Worm (Caenorhabditis elegans) whole organism, L1 larva: ENCODE data around the gene cup-16.

Source experiments
- C16A3.4 ChIP-seq: fragments of 150-350 bp; optimal IDR thresholded peaks from 2 replicates; lab custom pipeline; 2014; ENCODE audit warnings: missing biosample characterization, missing genetic modification characterization
- aha-1 ChIP-seq: fragments of 150-350 bp; optimal IDR thresholded peaks from 2 replicates; lab custom pipeline; 2014; ENCODE audit warnings: missing biosample characterization, missing genetic modification characterization
- aly-2 ChIP-seq: fragments of 150-350 bp; optimal IDR thresholded peaks from 2 replicates; lab custom pipeline; 2014; ENCODE audit warnings: missing biosample characterization, missing genetic modification characterization
- ama-1 ChIP-seq: fragments of 150-350 bp; optimal IDR thresholded peaks from 2 replicates; lab custom pipeline; 2014
- blmp-1 ChIP-seq: fragments of 150-350 bp; optimal IDR thresholded peaks from 2 replicates; lab custom pipeline; 2014; ENCODE audit warnings: missing biosample characterization, missing genetic modification characterization
- ceh-63 ChIP-seq: fragments of 200-800 bp; sonication (Bioruptor generic); optimal IDR thresholded peaks from 2 replicates; lab custom pipeline; 2018; ENCODE audit warnings: mild to moderate bottlenecking, missing genetic modification characterization, missing compliant biosample characterization
- ceh-82 ChIP-seq, 3 experiments: fragments of 150-350 bp in 1 of 3; sonication (generic microtip) in 2 of 3; optimal IDR thresholded peaks; 2 replicates each; lab custom pipeline; 2014 to 2017; ENCODE audit warnings: missing biosample characterization in 3 of 3, missing genetic modification characterization in 3 of 3
- ceh-90 ChIP-seq: sonication (generic microtip); optimal IDR thresholded peaks from 2 replicates; lab custom pipeline; 2016; ENCODE audit warnings: missing genetic modification characterization, missing compliant biosample characterization
- ces-1 ChIP-seq: fragments of 150-350 bp; optimal IDR thresholded peaks from 2 replicates; lab custom pipeline; 2014; ENCODE audit warnings: missing biosample characterization, missing genetic modification reagents, missing genetic modification characterization
- dpl-1 ChIP-seq, 3 experiments: fragments of 150-350 bp in 2 of 3; sonication (generic microtip) in 1 of 3; optimal IDR thresholded peaks; 2 replicates each; lab custom pipeline; 2014 to 2017; ENCODE audit warnings: missing biosample characterization in 3 of 3, missing genetic modification characterization in 3 of 3, missing genetic modification reagents in 3 of 3
- efl-1 ChIP-seq, 4 experiments: fragments of 150-350 bp; optimal IDR thresholded peaks in 3 of 4; peaks in 1 of 4; 1 replicate in 1 of 4; 2 replicates in 3 of 4; lab custom pipeline; 2014; ENCODE audit warnings: missing biosample characterization in 2 of 4, missing genetic modification characterization in 2 of 4, missing genetic modification reagents in 2 of 4
- elt-2 ChIP-seq: sonication (generic microtip); optimal IDR thresholded peaks from 2 replicates; lab custom pipeline; 2016; ENCODE audit warnings: missing genetic modification characterization, mild to moderate bottlenecking, inconsistent platforms, missing compliant biosample characterization, missing genetic modification reagents
- elt-3 ChIP-seq, 6 experiments: fragments of 150-350 bp in 1 of 6; sonication (generic microtip); optimal IDR thresholded peaks; 2 replicates each; lab custom pipeline; 2017 to 2018; ENCODE audit warnings: missing biosample characterization in 6 of 6, missing genetic modification characterization in 6 of 6, inconsistent platforms in 1 of 6
- grh-1 ChIP-seq: fragments of 200-800 bp; sonication (Bioruptor generic); IDR thresholded peaks from 2 replicates; pipeline ENCODE4 v1.3.6; 2022; ENCODE audit warnings: missing genetic modification reagents, missing genetic modification characterization, missing compliant biosample characterization
- hlh-17 ChIP-seq: fragments of 200-800 bp; sonication (Bioruptor generic); optimal IDR thresholded peaks from 2 replicates; lab custom pipeline; 2018; ENCODE audit warnings: missing genetic modification characterization, mild to moderate bottlenecking, missing compliant biosample characterization, moderate library complexity, borderline replicate concordance
- hlh-4 ChIP-seq: sonication (generic microtip); optimal IDR thresholded peaks from 2 replicates; lab custom pipeline; 2016; ENCODE audit warnings: mild to moderate bottlenecking, missing genetic modification characterization, missing compliant biosample characterization
- lin-13 ChIP-seq: fragments of 150-350 bp; optimal IDR thresholded peaks from 2 replicates; lab custom pipeline; 2014; ENCODE audit warnings: missing biosample characterization, missing genetic modification reagents, missing genetic modification characterization
- lin-14 ChIP-seq: fragments of 200-800 bp; sonication (Bioruptor generic); optimal IDR thresholded peaks from 2 replicates; lab custom pipeline; 2018; ENCODE audit warnings: mild to moderate bottlenecking, missing genetic modification characterization, moderate library complexity, missing compliant biosample characterization
- lin-15B ChIP-seq: fragments of 150-350 bp; sonication (generic microtip); optimal IDR thresholded peaks from 3 replicates; lab custom pipeline; 2014; ENCODE audit warnings: missing biosample characterization, missing genetic modification characterization
- lsy-2 ChIP-seq, 2 experiments: fragments of 150-350 bp; optimal IDR thresholded peaks; 2 replicates each; lab custom pipeline; 2014; ENCODE audit warnings: missing biosample characterization in 2 of 2, missing genetic modification characterization in 2 of 2
- mab-9 ChIP-seq: fragments of 200-800 bp; sonication (Bioruptor generic); IDR thresholded peaks from 2 replicates; pipeline ENCODE4 v1.3.6; 2022; ENCODE audit warnings: missing genetic modification reagents, missing genetic modification characterization, missing compliant biosample characterization
- mef-2 ChIP-seq: fragments of 150-350 bp; optimal IDR thresholded peaks from 2 replicates; lab custom pipeline; 2014; ENCODE audit warnings: missing biosample characterization, missing genetic modification characterization
- mep-1 ChIP-seq: fragments of 150-350 bp; optimal IDR thresholded peaks from 2 replicates; lab custom pipeline; 2014; ENCODE audit warnings: missing biosample characterization, missing genetic modification characterization
- nhr-11 ChIP-seq: fragments of 150-350 bp; optimal IDR thresholded peaks from 2 replicates; lab custom pipeline; 2014; ENCODE audit warnings: missing biosample characterization, missing genetic modification characterization
- nhr-12 ChIP-seq: sonication (generic microtip); optimal IDR thresholded peaks from 2 replicates; lab custom pipeline; 2017; ENCODE audit warnings: missing biosample characterization, missing genetic modification characterization
- nhr-19 ChIP-seq: fragments of 200-800 bp; sonication (Bioruptor generic); conservative IDR thresholded peaks from 2 replicates; pipeline ENCODE4 v1.3.6; 2022; ENCODE audit warnings: missing genetic modification characterization, missing compliant biosample characterization
- nhr-47 ChIP-seq: sonication (generic microtip); optimal IDR thresholded peaks from 2 replicates; lab custom pipeline; 2016; ENCODE audit warnings: mild to moderate bottlenecking, missing genetic modification characterization, moderate library complexity, missing compliant biosample characterization
- nhr-71 ChIP-seq: sonication (generic microtip); optimal IDR thresholded peaks from 2 replicates; lab custom pipeline; 2016; ENCODE audit warnings: mild to moderate bottlenecking, missing genetic modification characterization, moderate library complexity, missing compliant biosample characterization
- nhr-76 ChIP-seq: sonication (generic microtip); optimal IDR thresholded peaks from 2 replicates; lab custom pipeline; 2017; ENCODE audit warnings: missing biosample characterization, missing genetic modification characterization
- nhr-77 ChIP-seq: fragments of 150-350 bp; optimal IDR thresholded peaks from 2 replicates; lab custom pipeline; 2014; ENCODE audit warnings: missing biosample characterization, missing genetic modification characterization
- nhr-84 ChIP-seq: sonication (generic microtip); optimal IDR thresholded peaks from 2 replicates; lab custom pipeline; 2017; ENCODE audit warnings: missing biosample characterization, missing genetic modification characterization
- pag-3 ChIP-seq: sonication (generic microtip); optimal IDR thresholded peaks from 2 replicates; lab custom pipeline; 2017; ENCODE audit warnings: missing genetic modification characterization, mild to moderate bottlenecking, missing compliant biosample characterization, antibody characterized with exemption, borderline replicate concordance; ENCODE audit not compliant: insufficient read depth
- pax-3 ChIP-seq: fragments of 200-800 bp; sonication (Bioruptor generic); optimal IDR thresholded peaks from 2 replicates; lab custom pipeline; 2018; ENCODE audit warnings: mild to moderate bottlenecking, missing genetic modification characterization, moderate library complexity, missing compliant biosample characterization
- pqm-1 ChIP-seq: sonication (generic microtip); optimal IDR thresholded peaks from 3 replicates; lab custom pipeline; 2017; ENCODE audit warnings: missing biosample characterization, missing genetic modification characterization
- snpc-4 ChIP-seq: fragments of 150-350 bp; optimal IDR thresholded peaks from 2 replicates; lab custom pipeline; 2014; ENCODE audit warnings: missing biosample characterization, missing genetic modification characterization
- snu-23 ChIP-seq: sonication (generic microtip); optimal IDR thresholded peaks from 2 replicates; lab custom pipeline; 2016; ENCODE audit warnings: missing genetic modification characterization, missing compliant biosample characterization
- sptf-1 ChIP-seq: fragments of 150-350 bp; optimal IDR thresholded peaks from 2 replicates; lab custom pipeline; 2014; ENCODE audit warnings: missing biosample characterization, missing genetic modification characterization
- swsn-7 ChIP-seq: sonication (generic microtip); optimal IDR thresholded peaks from 2 replicates; lab custom pipeline; 2016; ENCODE audit warnings: missing genetic modification characterization, missing compliant biosample characterization
- tlp-1 ChIP-seq: fragments of 150-350 bp; optimal IDR thresholded peaks from 2 replicates; lab custom pipeline; 2014; ENCODE audit warnings: missing biosample characterization, missing genetic modification characterization
- vab-15 ChIP-seq: sonication (generic microtip); optimal IDR thresholded peaks from 2 replicates; lab custom pipeline; 2017; ENCODE audit warnings: missing genotype, mild to moderate bottlenecking, missing genetic modification characterization, missing compliant biosample characterization
- xbp-1 ChIP-seq: sonication (generic microtip); optimal IDR thresholded peaks from 2 replicates; lab custom pipeline; 2016; ENCODE audit warnings: missing genetic modification characterization, missing compliant biosample characterization
- zip-4 ChIP-seq: fragments of 200-800 bp; sonication (Bioruptor generic); optimal IDR thresholded peaks from 2 replicates; lab custom pipeline; 2018; ENCODE audit warnings: mild to moderate bottlenecking, missing genetic modification characterization, moderate library complexity, missing compliant biosample characterization
- ztf-11 ChIP-seq, 2 experiments: sonication (generic microtip); optimal IDR thresholded peaks; 2 replicates each; lab custom pipeline; 2016 to 2017; ENCODE audit warnings: missing genetic modification characterization in 2 of 2, missing biosample characterization in 1 of 2, missing compliant biosample characterization in 1 of 2
- ztf-4 ChIP-seq: fragments of 150-350 bp; optimal IDR thresholded peaks from 2 replicates; lab custom pipeline; 2014; ENCODE audit warnings: missing biosample characterization, missing genetic modification characterization

The cup-16 gene

ce11 chrII:8661539-8661938, 45.4 kb upstream of the cup-16 start, which contains the start of the genes piga-1 and eif-2Bepsilon (continued):
- TF ChIP-seq tlp-1 (tag; lab: Kevin White, UChicago): no peak
- TF ChIP-seq sptf-1: no peak
- TF ChIP-seq lin-15B (tag; lab: Kevin White, UChicago): peak; percentile 30
- TF ChIP-seq mep-1 (tag; lab: Kevin White, UChicago): peak; percentile 72
- 0 out of 2 replicates have a peak, but pooled peaks have one; percentile 4 for TF ChIP-seq nhr-19 (GFP tag; lab: Robert Waterston, UW)
- TF ChIP-seq mef-2 (tag; lab: Kevin White, UChicago): no peak
- no peak for TF ChIP-seq nhr-12
- TF ChIP-seq lsy-2 (tag; optimal IDR thresholded peaks at IDR 0.05; lab: Kevin White, UChicago): peak in 1 of 2 experiments; percentile 71
- TF ChIP-seq aly-2 (tag; lab: Kevin White, UChicago): no peak
- TF ChIP-seq snpc-4 (tag; lab: Kevin White, UChicago): no peak
- TF ChIP-seq ces-1 (GFP tag; lab: Kevin White, UChicago): no peak
- TF ChIP-seq ama-1: no peak
- peak; percentile 46 for TF ChIP-seq C16A3.4 (tag; lab: Kevin White, UChicago)
- no peak for TF ChIP-seq ceh-90 (tag; lab: Kevin White, UChicago)
- peak; percentile 16 for TF ChIP-seq swsn-7
- TF ChIP-seq ceh-82 (tag; optimal IDR thresholded peaks at IDR 0.05; lab: Kevin White, UChicago): peak in 2 of 3 experiments; percentile 11 to 41
- no peak for TF ChIP-seq ztf-4 (tag; lab: Kevin White, UChicago)
- no peak for TF ChIP-seq ztf-11 (tag; optimal IDR thresholded peaks at IDR 0.05; lab: Kevin White, UChicago)
- peak; percentile 63 for TF ChIP-seq lin-14 (GFP tag; lab: Kevin White, UChicago)
- no peak for TF ChIP-seq pqm-1 (tag; lab: Kevin White, UChicago)
- peak; percentile 69 for TF ChIP-seq xbp-1 (tag; lab: Kevin White, UChicago)
- TF ChIP-seq hlh-4 (tag; lab: Kevin White, UChicago): no peak
- TF ChIP-seq dpl-1 (GFP tag; optimal IDR thresholded peaks at IDR 0.05; lab: Kevin White, UChicago): peak; percentile 31 to 63 (median 35)
- TF ChIP-seq nhr-76 (tag; lab: Kevin White, UChicago): no peak

DNA sequence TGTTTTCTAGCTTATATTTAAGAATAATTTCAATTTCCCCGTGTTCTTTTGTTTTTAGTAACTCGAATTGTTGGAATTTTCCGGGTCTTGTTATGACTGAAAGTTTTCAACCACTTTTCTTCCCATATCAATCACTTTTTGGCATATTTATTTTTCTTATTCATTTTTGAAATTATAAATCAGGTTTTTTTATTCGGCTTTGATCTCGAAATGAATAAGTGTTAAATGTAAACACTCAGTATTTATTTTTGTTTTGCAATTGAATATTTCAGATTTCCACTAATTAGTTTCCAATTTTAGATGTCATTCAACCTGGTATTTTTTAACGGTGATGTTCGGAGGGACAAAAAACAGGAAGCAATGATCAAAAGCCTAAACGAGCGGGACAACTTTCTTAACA, 42.4 kb upstream of the cup-16 start, which contains the start of gene etc-1:
Gene etc-1 (plus strand): TSS at position 301 of the 400 bp plus-strand sequence.
- TF ChIP-seq mab-9 (GFP tag; lab: Robert Waterston, UW): no peak
- no peak for TF ChIP-seq pqm-1 (tag; lab: Kevin White, UChicago)
- TF ChIP-seq snu-23 (GFP tag; lab: Kevin White, UChicago): no peak
- no peak for TF ChIP-seq lin-13 (GFP tag; lab: Kevin White, UChicago)
- TF ChIP-seq hlh-17 (GFP tag; lab: Kevin White, UChicago): no peak
- TF ChIP-seq zip-4: no peak
- no peak for TF ChIP-seq aha-1 (tag; lab: Kevin White, UChicago)
- no peak for TF ChIP-seq nhr-11 (tag; lab: Kevin White, UChicago)
- TF ChIP-seq ceh-63 (GFP tag; lab: Kevin White, UChicago): no peak
- TF ChIP-seq nhr-71 (tag; lab: Kevin White, UChicago): no peak
- no peak for TF ChIP-seq pag-3
- TF ChIP-seq elt-2 (tag; lab: Kevin White, UChicago): no peak
- no peak for TF ChIP-seq pax-3 (tag; lab: Kevin White, UChicago)
- no peak for TF ChIP-seq ceh-82 (tag; optimal IDR thresholded peaks at IDR 0.05; lab: Kevin White, UChicago)
- no peak for TF ChIP-seq mef-2 (tag; lab: Kevin White, UChicago)
- TF ChIP-seq sptf-1: no peak
- TF ChIP-seq elt-3 (tag; optimal IDR thresholded peaks at IDR 0.05; lab: Kevin White, UChicago): no peak
- TF ChIP-seq nhr-77 (tag; lab: Kevin White, UChicago): no peak
- TF ChIP-seq nhr-76 (tag; lab: Kevin White, UChicago): no peak

ce11 chrII:8668871-8669270, 38.1 kb upstream of the cup-16 start:
- TF ChIP-seq vab-15 (tag; lab: Kevin White, UChicago): no peak
- TF ChIP-seq aly-2 (tag; lab: Kevin White, UChicago): no peak
- no peak for TF ChIP-seq grh-1
- no peak for TF ChIP-seq efl-1 (optimal IDR thresholded peaks at IDR 0.05; lab: Kevin White, UChicago)
- peak in 1 of 2 experiments; percentile 74 for TF ChIP-seq efl-1 (GFP tag; optimal IDR thresholded peaks at IDR 0.05 in 1 of 2; lab: Kevin White, UChicago)
- no peak for TF ChIP-seq blmp-1 (tag; lab: Kevin White, UChicago)
- no peak for TF ChIP-seq dpl-1 (GFP tag; optimal IDR thresholded peaks at IDR 0.05; lab: Kevin White, UChicago)
- TF ChIP-seq nhr-84: no peak
- no peak for TF ChIP-seq nhr-47
- TF ChIP-seq nhr-19 (GFP tag; lab: Robert Waterston, UW): no peak
